Fruit fly (Drosophila melanogaster): ENCODE data around the gene Pi3K92E.

DNA sequence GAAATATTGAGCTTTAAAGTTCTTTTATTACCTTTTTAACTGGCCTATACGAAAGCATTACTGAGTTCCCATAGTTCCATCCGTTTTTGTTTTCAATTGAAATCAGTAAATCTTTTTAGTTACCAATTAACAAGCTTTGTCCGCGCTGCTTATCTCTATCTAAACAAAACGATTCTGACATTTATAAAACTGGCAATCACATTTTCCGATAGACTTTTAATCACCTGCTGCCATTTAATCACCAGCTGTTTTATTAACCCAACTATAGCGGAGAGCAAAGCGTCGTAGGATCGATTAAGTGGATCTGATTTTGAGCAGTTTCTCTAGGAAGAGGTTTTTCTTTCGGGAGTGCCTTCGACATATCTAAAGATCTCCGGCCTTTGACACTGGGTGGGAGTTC, 31.9 kb downstream of the Pi3K92E start:
- TF ChIP-seq Chrac-16 (GFP tag; optimal IDR thresholded peaks at IDR 0.05) (no peak), CG4328 (GFP tag; optimal IDR thresholded peaks at IDR 0.05) (no peak), CG4424 (GFP tag; optimal IDR thresholded peaks at IDR 0.05) (no peak), ssp (GFP tag; IDR thresholded peaks at IDR 0.05) (no peak), CG11398 (GFP tag; optimal IDR thresholded peaks at IDR 0.05) (no peak), abd-A (tag; optimal IDR thresholded peaks at IDR 0.05) (no peak), prd (optimal IDR thresholded peaks at IDR 0.05) (no peak), prd (GFP tag; IDR thresholded peaks at IDR 0.05) (no peak), ro (GFP tag; IDR thresholded peaks at IDR 0.05) (no peak), CG10267 (tag; optimal IDR thresholded peaks at IDR 0.05) (no peak), psq (GFP tag; optimal IDR thresholded peaks at IDR 0.05) (no peak), CG32772 (GFP tag; IDR thresholded peaks at IDR 0.05) (no peak)

All from whole organism, embryonic.